Fruit fly (Drosophila melanogaster) whole organism, embryonic: ENCODE measurements around the gene CG43610.

Experiments
- Antp ChIP-seq: fragments of 200-800 bp; sonication (Bioruptor generic); optimal IDR thresholded peaks from 3 replicates; lab custom pipeline; 2016; ENCODE audit warnings: missing biosample characterization, missing genetic modification characterization
- BtbVII ChIP-seq: fragments of 200-800 bp; sonication (Bioruptor generic); optimal IDR thresholded peaks from 3 replicates; lab custom pipeline; 2017; ENCODE audit warnings: missing biosample characterization, mild to moderate bottlenecking, missing genetic modification characterization
- CG10959 ChIP-seq: fragments of 200-800 bp; sonication (Bioruptor generic); IDR thresholded peaks from 2 replicates; pipeline ENCODE4 v1.3.6; 2022; ENCODE audit warnings: missing biosample characterization, missing genetic modification characterization
- CG11504 ChIP-seq: fragments of 200-800 bp; sonication (Bioruptor generic); optimal IDR thresholded peaks from 3 replicates; lab custom pipeline; 2019; ENCODE audit warnings: missing biosample characterization, mild to moderate bottlenecking, missing genetic modification characterization, moderate library complexity
- CG11696 ChIP-seq: fragments of 200-800 bp; sonication (Bioruptor generic); IDR thresholded peaks from 2 replicates; pipeline ENCODE4 v1.3.6; 2022; ENCODE audit warnings: missing biosample characterization, missing genetic modification characterization
- CG12299 ChIP-seq: fragments of 200-800 bp; sonication (Bioruptor generic); optimal IDR thresholded peaks from 2 replicates; lab custom pipeline; 2018; ENCODE audit warnings: missing biosample characterization, mild to moderate bottlenecking, missing genetic modification characterization
- CG12942 ChIP-seq: fragments of 200-800 bp; sonication (Bioruptor generic); optimal IDR thresholded peaks from 3 replicates; lab custom pipeline; 2016; ENCODE audit warnings: missing biosample characterization, missing genetic modification characterization
- CG14014 ChIP-seq: fragments of 200-800 bp; sonication (Bioruptor generic); IDR thresholded peaks from 2 replicates; pipeline ENCODE4 v1.3.6; 2022; ENCODE audit warnings: missing biosample characterization, missing genetic modification characterization
- CG15011 ChIP-seq: fragments of 200-800 bp; sonication (Bioruptor generic); optimal IDR thresholded peaks from 3 replicates; lab custom pipeline; 2018; ENCODE audit warnings: missing biosample characterization, mild to moderate bottlenecking, missing genetic modification characterization
- CG16815 ChIP-seq: fragments of 200-800 bp; sonication (Bioruptor generic); optimal IDR thresholded peaks from 3 replicates; lab custom pipeline; 2017; ENCODE audit warnings: missing biosample characterization, mild to moderate bottlenecking, missing genetic modification characterization
- CG17361 ChIP-seq: fragments of 200-800 bp; sonication (Bioruptor generic); IDR thresholded peaks from 3 replicates; pipeline ENCODE4 v1.3.6; 2022; ENCODE audit warnings: missing biosample characterization, missing genetic modification characterization
- CG17385 ChIP-seq: fragments of 200-800 bp; sonication (Bioruptor generic); optimal IDR thresholded peaks from 3 replicates; lab custom pipeline; 2018; ENCODE audit warnings: missing biosample characterization, mild to moderate bottlenecking, missing genetic modification characterization
- CG17802 ChIP-seq: fragments of 200-800 bp; sonication (Bioruptor generic); optimal IDR thresholded peaks from 2 replicates; lab custom pipeline; 2018; ENCODE audit warnings: missing biosample characterization, mild to moderate bottlenecking, missing genetic modification characterization, moderate library complexity
- CG1832 ChIP-seq: fragments of 200-800 bp; sonication (Bioruptor generic); optimal IDR thresholded peaks from 2 replicates; lab custom pipeline; 2017; ENCODE audit warnings: missing biosample characterization, mild to moderate bottlenecking, missing genetic modification characterization, inconsistent platforms
- CG34224 ChIP-seq: fragments of 200-800 bp; sonication (Bioruptor generic); IDR thresholded peaks from 3 replicates; pipeline ENCODE4 v1.3.6; 2022; ENCODE audit warnings: missing biosample characterization, missing genetic modification characterization; ENCODE audit not compliant: partially characterized antibody
- CG4617 ChIP-seq: fragments of 200-800 bp; sonication (Bioruptor generic); optimal IDR thresholded peaks from 3 replicates; lab custom pipeline; 2016; ENCODE audit warnings: missing biosample characterization, missing genetic modification characterization, borderline replicate concordance
- CG4820 ChIP-seq: fragments of 200-800 bp; sonication (Bioruptor generic); optimal IDR thresholded peaks from 3 replicates; lab custom pipeline; 2016; ENCODE audit warnings: missing biosample characterization, missing genetic modification characterization
- CG6272 ChIP-seq: fragments of 200-800 bp; sonication (Bioruptor generic); IDR thresholded peaks from 2 replicates; pipeline ENCODE4 v1.3.6; 2022; ENCODE audit warnings: missing biosample characterization, missing genetic modification characterization
- CG6689 ChIP-seq: fragments of 200-800 bp; sonication (Bioruptor generic); IDR thresholded peaks from 2 replicates; pipeline ENCODE4 v1.3.6; 2022; ENCODE audit warnings: missing biosample characterization, missing genetic modification characterization
- CG6765 ChIP-seq: fragments of 200-800 bp; sonication (Bioruptor generic); optimal IDR thresholded peaks from 3 replicates; lab custom pipeline; 2017; ENCODE audit warnings: missing biosample characterization, mild to moderate bottlenecking, missing genetic modification characterization
- CG6791 ChIP-seq: fragments of 200-800 bp; sonication (Bioruptor generic); IDR thresholded peaks from 3 replicates; pipeline ENCODE4 v1.3.6; 2022; ENCODE audit warnings: missing biosample characterization, missing genetic modification characterization; ENCODE audit not compliant: partially characterized antibody
- CG7963 ChIP-seq: fragments of 200-800 bp; sonication (Bioruptor generic); IDR thresholded peaks from 3 replicates; pipeline ENCODE4 v1.3.6; 2022; ENCODE audit warnings: missing biosample characterization, missing genetic modification characterization; ENCODE audit not compliant: partially characterized antibody
- CG8924 ChIP-seq: fragments of 200-800 bp; optimal IDR thresholded peaks from 3 replicates; lab custom pipeline; 2019; ENCODE audit warnings: missing biosample characterization, mild to moderate bottlenecking, missing genetic modification characterization, moderate library complexity
- CoRest ChIP-seq: fragments of 200-800 bp; sonication (Bioruptor generic); optimal IDR thresholded peaks from 3 replicates; lab custom pipeline; 2018; ENCODE audit warnings: missing biosample characterization, mild to moderate bottlenecking, missing genetic modification characterization, moderate library complexity
- CrebB ChIP-seq: fragments of 200-800 bp; sonication (Bioruptor generic); optimal IDR thresholded peaks from 3 replicates; lab custom pipeline; 2018; ENCODE audit warnings: missing biosample characterization, mild to moderate bottlenecking, missing genetic modification characterization
- Drgx ChIP-seq: fragments of 200-800 bp; sonication (Bioruptor generic); IDR thresholded peaks from 2 replicates; pipeline ENCODE4 v1.3.6; 2022; ENCODE audit warnings: missing biosample characterization, missing genetic modification characterization
- ERR ChIP-seq: fragments of 200-800 bp; sonication (Bioruptor generic); optimal IDR thresholded peaks from 2 replicates; lab custom pipeline; 2016; ENCODE audit warnings: missing biosample characterization, missing genetic modification characterization
- Hr51 ChIP-seq, 2 experiments: fragments of 200-800 bp; sonication (Bioruptor generic); optimal IDR thresholded peaks; 2 replicates in 1 of 2; 3 replicates in 1 of 2; lab custom pipeline; 2016 to 2018; ENCODE audit warnings: missing biosample characterization in 2 of 2, missing genetic modification characterization in 2 of 2, mild to moderate bottlenecking in 1 of 2, moderate library complexity in 1 of 2
- Lhr ChIP-seq: fragments of 200-800 bp; sonication (Bioruptor generic); optimal IDR thresholded peaks from 3 replicates; lab custom pipeline; 2017; ENCODE audit warnings: mild to moderate bottlenecking, missing biosample characterization, missing genetic modification reagents, missing genetic modification characterization
- Lpt ChIP-seq: fragments of >200 bp; optimal IDR thresholded peaks from 2 replicates; lab custom pipeline; 2018; ENCODE audit warnings: missing biosample characterization, missing genetic modification characterization
- Oli ChIP-seq: fragments of 200-800 bp; sonication (Bioruptor generic); optimal IDR thresholded peaks from 2 replicates; lab custom pipeline; 2018; ENCODE audit warnings: missing biosample characterization, mild to moderate bottlenecking, missing genetic modification characterization, moderate library complexity
- Six4 ChIP-seq: fragments of 200-800 bp; sonication (Bioruptor generic); optimal IDR thresholded peaks from 2 replicates; lab custom pipeline; 2016; ENCODE audit warnings: missing biosample characterization, missing genetic modification characterization
- ase ChIP-seq: fragments of 200-800 bp; sonication (Bioruptor generic); IDR thresholded peaks from 3 replicates; pipeline ENCODE4 v1.3.6; 2022; ENCODE audit warnings: missing biosample characterization, missing genetic modification characterization
- ato ChIP-seq: fragments of 200-800 bp; sonication (Bioruptor generic); IDR thresholded peaks from 2 replicates; pipeline ENCODE4 v1.3.6; 2022; ENCODE audit warnings: missing biosample characterization, missing genetic modification characterization; ENCODE audit not compliant: partially characterized antibody
- az2 ChIP-seq: fragments of 200-800 bp; sonication (Bioruptor generic); optimal IDR thresholded peaks from 3 replicates; lab custom pipeline; 2016; ENCODE audit warnings: missing biosample characterization, missing genetic modification characterization
- cad ChIP-seq: fragments of >200 bp; optimal IDR thresholded peaks from 2 replicates; lab custom pipeline; 2017; ENCODE audit warnings: missing biosample characterization, missing genetic modification characterization
- danr ChIP-seq: fragments of 200-800 bp; sonication (Bioruptor generic); IDR thresholded peaks from 2 replicates; pipeline ENCODE4 v1.3.6; 2022; ENCODE audit warnings: missing biosample characterization, missing genetic modification characterization
- emc ChIP-seq: fragments of 200-800 bp; sonication (Bioruptor generic); optimal IDR thresholded peaks from 2 replicates; lab custom pipeline; 2016; ENCODE audit warnings: missing biosample characterization, missing genetic modification characterization
- gem ChIP-seq: fragments of 200-800 bp; sonication (Bioruptor generic); optimal IDR thresholded peaks from 2 replicates; lab custom pipeline; 2019; ENCODE audit warnings: missing biosample characterization, mild to moderate bottlenecking, missing genetic modification characterization, moderate library complexity
- grn ChIP-seq: fragments of 200-800 bp; sonication (Bioruptor generic); optimal IDR thresholded peaks from 3 replicates; lab custom pipeline; 2017; ENCODE audit warnings: missing biosample characterization, missing genetic modification characterization
- h ChIP-seq: fragments of >200 bp; optimal IDR thresholded peaks from 2 replicates; lab custom pipeline; 2017
- hbn ChIP-seq: fragments of 200-800 bp; sonication (Bioruptor generic); IDR thresholded peaks from 2 replicates; pipeline ENCODE4 v1.3.6; 2022; ENCODE audit warnings: missing biosample characterization, missing genetic modification characterization; ENCODE audit not compliant: partially characterized antibody
- jumu ChIP-seq: fragments of 200-800 bp; sonication (Bioruptor generic); optimal IDR thresholded peaks from 3 replicates; lab custom pipeline; 2016; ENCODE audit warnings: missing biosample characterization, missing genetic modification characterization
- onecut ChIP-seq: fragments of 200-800 bp; sonication (Bioruptor generic); IDR thresholded peaks from 2 replicates; pipeline ENCODE4 v1.3.6; 2022; ENCODE audit warnings: missing biosample characterization, missing genetic modification characterization
- otp ChIP-seq: fragments of 200-800 bp; sonication (Bioruptor generic); IDR thresholded peaks from 3 replicates; pipeline ENCODE4, ENCODE4 v1.3.6; 2022; ENCODE audit warnings: missing biosample characterization, missing genetic modification characterization
- schlank ChIP-seq: fragments of 200-800 bp; sonication (Bioruptor generic); optimal IDR thresholded peaks from 2 replicates; lab custom pipeline; 2018; ENCODE audit warnings: missing biosample characterization, mild to moderate bottlenecking, missing genetic modification characterization
- shn ChIP-seq: fragments of 200-800 bp; sonication (Bioruptor generic); optimal IDR thresholded peaks from 3 replicates; lab custom pipeline; 2016; ENCODE audit warnings: missing biosample characterization, missing genetic modification characterization
- sisA ChIP-seq: fragments of 200-800 bp; sonication (Bioruptor generic); IDR thresholded peaks from 2 replicates; pipeline ENCODE4 v1.3.6; 2022; ENCODE audit warnings: missing biosample characterization, missing genetic modification characterization
- vvl ChIP-seq: fragments of 200-800 bp; sonication (Bioruptor generic); IDR thresholded peaks from 2 replicates; pipeline ENCODE4 v1.3.6; 2022; ENCODE audit warnings: missing biosample characterization, missing genetic modification characterization
- zfh2 ChIP-seq: fragments of 200-800 bp; sonication (Bioruptor generic); optimal IDR thresholded peaks from 2 replicates; lab custom pipeline; 2016; ENCODE audit warnings: missing biosample characterization, missing genetic modification characterization

Gene CG43610

dm6 chr2L:6819230-6820049 lies 20.4 kb downstream of the CG43610 start:
- no peak for TF ChIP-seq Drgx
- no peak for TF ChIP-seq ERR (GFP tag; lab: Kevin White, UChicago)
- TF ChIP-seq Oli (tag; lab: Kevin White, UChicago) = peak; percentile 36
- TF ChIP-seq CG34224 (GFP tag; lab: Robert Waterston, UW) = no peak
- TF ChIP-seq zfh2 = no peak
- no peak for TF ChIP-seq CG17802 (tag; lab: Kevin White, UChicago)
- TF ChIP-seq gem = peak; percentile 66
- no peak for TF ChIP-seq CG1832 (GFP tag; lab: Kevin White, UChicago)
- no peak for TF ChIP-seq CG17385 (GFP tag; lab: Kevin White, UChicago)
- TF ChIP-seq CG12299 (tag; lab: Kevin White, UChicago) = no peak
- TF ChIP-seq CoRest (tag; lab: Kevin White, UChicago) = peak; percentile 67
- peak in 1 of 2 experiments; percentile 43 for TF ChIP-seq Hr51 (GFP tag; optimal IDR thresholded peaks at IDR 0.05; lab: Kevin White, UChicago)
- no peak for TF ChIP-seq ato (GFP tag; lab: Robert Waterston, UW)
- TF ChIP-seq onecut = no peak
- no peak for TF ChIP-seq CG14014
- no peak for TF ChIP-seq CG6791 (GFP tag; lab: Robert Waterston, UW)
- no peak for TF ChIP-seq hbn (GFP tag; lab: Robert Waterston, UW)
- no peak for TF ChIP-seq BtbVII (GFP tag; lab: Kevin White, UChicago)
- TF ChIP-seq danr = no peak
- no peak for TF ChIP-seq ase (GFP tag; lab: Robert Waterston, UW)
- no peak for TF ChIP-seq CrebB
- TF ChIP-seq CG4820 (GFP tag; lab: Kevin White, UChicago) = peak; percentile 27
- TF ChIP-seq CG11504 (tag; lab: Kevin White, UChicago) = peak; percentile 55
- TF ChIP-seq grn (GFP tag; lab: Kevin White, UChicago) = peak; percentile 26
- peak; percentile 40 for TF ChIP-seq CG8924 (tag; lab: Kevin White, UChicago)
- no peak for TF ChIP-seq CG4617 (GFP tag; lab: Kevin White, UChicago)
- no peak for TF ChIP-seq jumu (GFP tag; lab: Kevin White, UChicago)
- TF ChIP-seq shn = no peak
- peak; percentile 36 for TF ChIP-seq CG16815 (GFP tag; lab: Kevin White, UChicago)
- no peak for TF ChIP-seq Lhr (GFP tag; lab: Kevin White, UChicago)
- no peak for TF ChIP-seq CG12942
- TF ChIP-seq CG7963 (GFP tag; lab: Robert Waterston, UW) = no peak
- TF ChIP-seq vvl (GFP tag; lab: Robert Waterston, UW) = no peak
- TF ChIP-seq h (lab: Kevin White, UChicago) = no peak
- no peak for TF ChIP-seq schlank (tag; lab: Kevin White, UChicago)
- TF ChIP-seq CG6765 (GFP tag; lab: Kevin White, UChicago) = no peak
- no peak for TF ChIP-seq cad
- no peak for TF ChIP-seq CG6272 (GFP tag; lab: Robert Waterston, UW)
- TF ChIP-seq Six4 (GFP tag; lab: Kevin White, UChicago) = no peak
- TF ChIP-seq sisA (GFP tag; lab: Robert Waterston, UW) = no peak
- TF ChIP-seq az2 (GFP tag; lab: Kevin White, UChicago) = peak; percentile 31
- TF ChIP-seq CG6689 (GFP tag; lab: Robert Waterston, UW) = peak; percentile 40; the same call in 1 of the 2 replicates
- no peak for TF ChIP-seq emc (GFP tag; lab: Kevin White, UChicago)
- TF ChIP-seq CG15011 = no peak
- TF ChIP-seq Lpt (GFP tag; lab: Kevin White, UChicago) = no peak
- TF ChIP-seq CG11696 (GFP tag; lab: Robert Waterston, UW) = no peak
- no peak for TF ChIP-seq otp (GFP tag; lab: Robert Waterston, UW)
- no peak for TF ChIP-seq Antp (GFP tag; lab: Kevin White, UChicago)
- no peak for TF ChIP-seq CG10959 (GFP tag; lab: Robert Waterston, UW)
- TF ChIP-seq CG17361 (GFP tag; lab: Robert Waterston, UW) = peak; percentile 63; the same call in 2 of the 3 replicates
